Worm (Caenorhabditis elegans) whole organism, young adult: Measurements from ENCODE around the gene C16D9.5.
A peak's percentile ranks its signal among the peaks of the same experiment; 100 is the strongest.

Experiments
- C17E4.6 ChIP-seq: fragments of 200-800 bp; sonication (Bioruptor generic); IDR thresholded peaks from 2 replicates; pipeline ENCODE4 v1.3.6; 2022; ENCODE audit warnings: missing genetic modification reagents, missing genetic modification characterization, missing compliant biosample characterization
- D2030.7 ChIP-seq: fragments of 200-800 bp; sonication (Bioruptor generic); IDR thresholded peaks from 2 replicates; pipeline ENCODE4 v1.3.6; 2022; ENCODE audit warnings: missing genetic modification reagents, missing genetic modification characterization, missing compliant biosample characterization
- F33H1.4 ChIP-seq: fragments of 200-800 bp; sonication (Bioruptor generic); IDR thresholded peaks from 2 replicates; pipeline ENCODE4 v1.3.6; 2022; ENCODE audit warnings: missing genetic modification reagents, missing genetic modification characterization, missing compliant biosample characterization
- F55B11.4 ChIP-seq: sonication (generic microtip); optimal IDR thresholded peaks from 2 replicates; lab custom pipeline; 2016; ENCODE audit warnings: missing compliant biosample characterization, missing genetic modification characterization, borderline replicate concordance; ENCODE audit not compliant: insufficient read depth
- F57A8.1 ChIP-seq: fragments of 200-800 bp; sonication (Bioruptor generic); optimal IDR thresholded peaks from 2 replicates; lab custom pipeline; 2018; ENCODE audit warnings: mild to moderate bottlenecking, missing genetic modification characterization, moderate library complexity, missing compliant biosample characterization
- K11D2.4 ChIP-seq: fragments of 200-800 bp; sonication (Bioruptor generic); IDR thresholded peaks from 2 replicates; pipeline ENCODE4 v1.3.6; 2022; ENCODE audit warnings: missing genetic modification reagents, missing genetic modification characterization, missing compliant biosample characterization
- Y56A3A.18 ChIP-seq: fragments of 200-800 bp; sonication (Bioruptor generic); IDR thresholded peaks from 2 replicates; pipeline ENCODE4 v1.3.6; 2022; ENCODE audit warnings: missing genetic modification reagents, missing genetic modification characterization, missing compliant biosample characterization
- Y67H2A.10 ChIP-seq: fragments of 200-800 bp; sonication (Bioruptor generic); conservative IDR thresholded peaks from 2 replicates; pipeline ENCODE4 v1.3.6; 2022; ENCODE audit warnings: missing genetic modification reagents, missing genetic modification characterization, missing compliant biosample characterization
- Y95B8A.8 ChIP-seq: fragments of 200-800 bp; sonication (Bioruptor generic); IDR thresholded peaks from 2 replicates; pipeline ENCODE4 v1.3.6; 2022; ENCODE audit warnings: missing genetic modification reagents, missing genetic modification characterization, missing compliant biosample characterization
- akir-1 ChIP-seq: fragments of 200-800 bp; sonication (Bioruptor generic); optimal IDR thresholded peaks from 2 replicates; lab custom pipeline; 2018; ENCODE audit warnings: mild to moderate bottlenecking, missing genetic modification characterization, moderate library complexity, missing compliant biosample characterization
- attf-3 ChIP-seq: fragments of 200-800 bp; sonication (Bioruptor generic); conservative IDR thresholded peaks from 2 replicates; pipeline ENCODE4 v1.3.6; 2022; ENCODE audit warnings: missing genetic modification reagents, missing genetic modification characterization, missing compliant biosample characterization
- ceh-100 ChIP-seq: fragments of 200-800 bp; sonication (Bioruptor generic); IDR thresholded peaks from 2 replicates; pipeline ENCODE4 v1.3.6; 2022; ENCODE audit warnings: missing genetic modification reagents, missing genetic modification characterization, missing compliant biosample characterization
- ceh-40 ChIP-seq: fragments of 200-800 bp; sonication (Bioruptor generic); IDR thresholded peaks from 2 replicates; pipeline ENCODE4 v1.3.6; 2022; ENCODE audit warnings: missing genetic modification characterization, missing compliant biosample characterization
- ceh-91 ChIP-seq: fragments of 200-800 bp; sonication (Bioruptor generic); IDR thresholded peaks from 2 replicates; pipeline ENCODE4 v1.3.6; 2022; ENCODE audit warnings: missing genetic modification reagents, missing genetic modification characterization, missing compliant biosample characterization
- die-1 ChIP-seq: sonication (generic microtip); optimal IDR thresholded peaks from 2 replicates; lab custom pipeline; 2016; ENCODE audit warnings: missing genotype, mild to moderate bottlenecking, missing genetic modification characterization, missing compliant biosample characterization
- egl-44 ChIP-seq: fragments of 200-800 bp; sonication (Bioruptor generic); IDR thresholded peaks from 2 replicates; pipeline ENCODE4 v1.3.6; 2022; ENCODE audit warnings: missing genetic modification reagents, missing genetic modification characterization, missing compliant biosample characterization
- egrh-3 ChIP-seq: fragments of 200-800 bp; sonication (Bioruptor generic); IDR thresholded peaks from 2 replicates; pipeline ENCODE4 v1.3.6; 2022; ENCODE audit warnings: missing genetic modification reagents, missing genetic modification characterization, missing compliant biosample characterization
- ekl-4 ChIP-seq: fragments of 200-800 bp; sonication (Bioruptor generic); IDR thresholded peaks from 2 replicates; pipeline ENCODE4 v1.3.6; 2022; ENCODE audit warnings: missing genetic modification reagents, missing genetic modification characterization, missing compliant biosample characterization
- hlh-12 ChIP-seq: sonication (generic microtip); optimal IDR thresholded peaks from 2 replicates; lab custom pipeline; 2016; ENCODE audit warnings: missing genetic modification characterization, missing compliant biosample characterization
- hlh-26 ChIP-seq: fragments of 200-800 bp; sonication (Bioruptor generic); conservative IDR thresholded peaks from 2 replicates; pipeline ENCODE4 v1.3.6; 2022; ENCODE audit warnings: missing genetic modification reagents, missing genetic modification characterization, missing compliant biosample characterization
- hmg-1.2 ChIP-seq: fragments of 200-800 bp; sonication (Bioruptor generic); IDR thresholded peaks from 2 replicates; pipeline ENCODE4 v1.3.6; 2022; ENCODE audit warnings: missing genetic modification reagents, missing genetic modification characterization, missing compliant biosample characterization
- hmg-20 ChIP-seq: fragments of 200-800 bp; sonication (Bioruptor generic); IDR thresholded peaks from 2 replicates; pipeline ENCODE4 v1.3.6; 2022; ENCODE audit warnings: missing genetic modification reagents, missing genetic modification characterization, missing compliant biosample characterization
- hsf-1 ChIP-seq: fragments of 200-800 bp; sonication (Bioruptor generic); IDR thresholded peaks from 2 replicates; pipeline ENCODE4 v1.3.6; 2022; ENCODE audit warnings: missing genetic modification reagents, missing genetic modification characterization, missing compliant biosample characterization
- lin-40 ChIP-seq: sonication (generic microtip); optimal IDR thresholded peaks from 2 replicates; lab custom pipeline; 2016; ENCODE audit warnings: missing genetic modification characterization, mild to moderate bottlenecking, missing compliant biosample characterization, missing genotype, missing genetic modification reagents
- lir-1 ChIP-seq: fragments of 200-800 bp; sonication (Bioruptor generic); conservative IDR thresholded peaks from 2 replicates; pipeline ENCODE4 v1.3.6; 2022; ENCODE audit warnings: missing genetic modification reagents, missing genetic modification characterization, missing compliant biosample characterization
- lsl-1 ChIP-seq: fragments of 200-800 bp; sonication (Bioruptor generic); optimal IDR thresholded peaks from 2 replicates; lab custom pipeline; 2018; ENCODE audit warnings: mild to moderate bottlenecking, missing genetic modification characterization, moderate library complexity, missing compliant biosample characterization
- madf-10 ChIP-seq: sonication (generic microtip); optimal IDR thresholded peaks from 2 replicates; lab custom pipeline; 2016; ENCODE audit warnings: mild to moderate bottlenecking, missing genetic modification characterization, missing compliant biosample characterization
- madf-3 ChIP-seq: fragments of 200-800 bp; sonication (Bioruptor generic); IDR thresholded peaks from 2 replicates; pipeline ENCODE4 v1.3.6; 2022; ENCODE audit warnings: missing genetic modification reagents, missing genetic modification characterization, missing compliant biosample characterization
- madf-6 ChIP-seq: fragments of 200-800 bp; sonication (Bioruptor generic); IDR thresholded peaks from 2 replicates; pipeline ENCODE4 v1.3.6; 2022; ENCODE audit warnings: missing genetic modification reagents, missing genetic modification characterization, missing compliant biosample characterization
- mel-28 ChIP-seq: sonication (generic microtip); optimal IDR thresholded peaks from 2 replicates; lab custom pipeline; 2016; ENCODE audit warnings: borderline replicate concordance, mild to moderate bottlenecking, missing genetic modification characterization, missing compliant biosample characterization
- mes-4 ChIP-seq: sonication (generic microtip); optimal IDR thresholded peaks from 2 replicates; lab custom pipeline; 2016; ENCODE audit warnings: missing genotype, missing genetic modification characterization, missing compliant biosample characterization
- mxl-1 ChIP-seq: sonication (generic microtip); optimal IDR thresholded peaks from 2 replicates; lab custom pipeline; 2016; ENCODE audit warnings: missing genetic modification characterization, missing compliant biosample characterization
- nfya-1 ChIP-seq: sonication (generic microtip); optimal IDR thresholded peaks from 2 replicates; lab custom pipeline; 2017; ENCODE audit warnings: antibody characterized with exemption, missing compliant biosample characterization, missing genetic modification characterization, borderline replicate concordance; ENCODE audit not compliant: insufficient read depth
- nhr-120 ChIP-seq: fragments of 200-800 bp; sonication (Bioruptor generic); IDR thresholded peaks from 2 replicates; pipeline ENCODE4 v1.3.6; 2022; ENCODE audit warnings: missing genetic modification characterization, missing compliant biosample characterization
- pha-4 ChIP-seq: fragments of 150-350 bp; sonication (generic microtip); optimal IDR thresholded peaks from 2 replicates; lab custom pipeline; 2014; ENCODE audit warnings: missing biosample characterization, missing genetic modification reagents, missing genetic modification characterization
- rec-8 ChIP-seq, 2 experiments: sonication (generic microtip); optimal IDR thresholded peaks; 2 replicates each; lab custom pipeline; 2016; ENCODE audit warnings: mild to moderate bottlenecking in 2 of 2, missing genetic modification characterization in 2 of 2, missing genetic modification reagents in 2 of 2, missing genotype in 2 of 2, missing biosample characterization in 1 of 2, missing compliant biosample characterization in 1 of 2, moderate library complexity in 1 of 2
- repo-1 ChIP-seq: sonication (generic microtip); optimal IDR thresholded peaks from 2 replicates; lab custom pipeline; 2017; ENCODE audit warnings: mild to moderate bottlenecking, missing genetic modification characterization, missing compliant biosample characterization
- sdz-38 ChIP-seq: sonication (generic microtip); optimal IDR thresholded peaks from 2 replicates; lab custom pipeline; 2016; ENCODE audit warnings: missing genotype, missing genetic modification characterization, missing compliant biosample characterization
- sea-2 ChIP-seq: fragments of 200-800 bp; sonication (Bioruptor generic); IDR thresholded peaks from 2 replicates; pipeline ENCODE4 v1.3.6; 2022; ENCODE audit warnings: missing genetic modification characterization, missing compliant biosample characterization
- snpc-3.4 ChIP-seq: sonication (generic microtip); optimal IDR thresholded peaks from 2 replicates; lab custom pipeline; 2017; ENCODE audit warnings: missing genetic modification characterization, mild to moderate bottlenecking, missing compliant biosample characterization, antibody characterized with exemption, moderate library complexity, missing genotype, missing genetic modification reagents
- sptf-2 ChIP-seq: fragments of 200-800 bp; sonication (Bioruptor generic); optimal IDR thresholded peaks from 2 replicates; lab custom pipeline; 2018; ENCODE audit warnings: mild to moderate bottlenecking, missing genetic modification characterization, missing compliant biosample characterization
- tlf-1 ChIP-seq: fragments of 200-800 bp; sonication (Bioruptor generic); optimal IDR thresholded peaks from 2 replicates; lab custom pipeline; 2018; ENCODE audit warnings: mild to moderate bottlenecking, missing genetic modification characterization, missing compliant biosample characterization
- unc-130 ChIP-seq: sonication (generic microtip); optimal IDR thresholded peaks from 2 replicates; lab custom pipeline; 2016; ENCODE audit warnings: missing genetic modification reagents, missing genetic modification characterization, missing compliant biosample characterization
- unc-62 ChIP-seq: fragments of 150-350 bp; optimal IDR thresholded peaks from 2 replicates; lab custom pipeline; 2014; ENCODE audit warnings: missing biosample characterization, missing genetic modification reagents, missing genetic modification characterization
- zim-3 ChIP-seq: sonication (generic microtip); optimal IDR thresholded peaks from 2 replicates; lab custom pipeline; 2017; ENCODE audit warnings: mild to moderate bottlenecking, missing genetic modification characterization, moderate library complexity, missing compliant biosample characterization
- ztf-22 ChIP-seq: fragments of 200-800 bp; sonication (Bioruptor generic); optimal IDR thresholded peaks from 2 replicates; lab custom pipeline; 2018; ENCODE audit warnings: mild to moderate bottlenecking, missing genetic modification characterization, moderate library complexity, missing compliant biosample characterization
- ztf-3 ChIP-seq: fragments of 200-800 bp; sonication (Bioruptor generic); optimal IDR thresholded peaks from 2 replicates; lab custom pipeline; 2018; ENCODE audit warnings: mild to moderate bottlenecking, missing genetic modification characterization, missing compliant biosample characterization
- ztf-6 ChIP-seq: fragments of 200-800 bp; sonication (Bioruptor generic); IDR thresholded peaks from 2 replicates; pipeline ENCODE4 v1.3.6; 2022; ENCODE audit warnings: missing genetic modification reagents, missing genetic modification characterization, missing compliant biosample characterization

Gene C16D9.5

ce11 chrV:8228712-8229119, 16.6 kb downstream of the C16D9.5 start:
- TF ChIP-seq hmg-20 (GFP tag; lab: Robert Waterston, UW) (peak; percentile 84), madf-10 (peak; percentile 77), lir-1 (GFP tag; lab: Robert Waterston, UW) (peak; percentile 70; the same call in 1 of the 2 replicates), repo-1 (tag; lab: Kevin White, UChicago) (peak; percentile 87), F55B11.4 (tag; lab: Kevin White, UChicago) (no peak), C17E4.6 (GFP tag; lab: Robert Waterston, UW) (peak; percentile 83), egrh-3 (GFP tag; lab: Robert Waterston, UW) (peak; percentile 70), hlh-26 (GFP tag; lab: Robert Waterston, UW) (no peak), F33H1.4 (peak; percentile 71), hlh-12 (tag; lab: Kevin White, UChicago) (no peak), ceh-100 (GFP tag; lab: Robert Waterston, UW) (peak; percentile 92), tlf-1 (peak; percentile 69), snpc-3.4 (tag; lab: Kevin White, UChicago) (peak; percentile 99), egl-44 (GFP tag; lab: Robert Waterston, UW) (0 out of 2 replicates have a peak, but pooled peaks have one; percentile 38), Y56A3A.18 (GFP tag; lab: Robert Waterston, UW) (peak; percentile 94), mel-28 (tag; lab: Kevin White, UChicago) (peak; percentile 74), unc-62 (GFP tag; lab: Kevin White, UChicago) (no peak), akir-1 (GFP tag; lab: Kevin White, UChicago) (peak; percentile 49), sptf-2 (peak; percentile 17), Y67H2A.10 (GFP tag; lab: Robert Waterston, UW) (no peak), zim-3 (tag; lab: Kevin White, UChicago) (peak; percentile 1), Y95B8A.8 (GFP tag; lab: Robert Waterston, UW) (peak; percentile 86), ceh-40 (no peak), nhr-120 (GFP tag; lab: Robert Waterston, UW) (no peak), ztf-22 (GFP tag; lab: Kevin White, UChicago) (peak; percentile 22), rec-8 (tag; optimal IDR thresholded peaks at IDR 0.05; lab: Kevin White, UChicago) (peak in 1 of 2 experiments; percentile 83), ceh-91 (GFP tag; lab: Robert Waterston, UW) (peak; percentile 65), madf-3 (GFP tag; lab: Robert Waterston, UW) (peak; percentile 74), ztf-6 (GFP tag; lab: Robert Waterston, UW) (no peak), hmg-1.2 (GFP tag; lab: Robert Waterston, UW) (peak; percentile 99), unc-130 (GFP tag; lab: Kevin White, UChicago) (peak; percentile 62), hsf-1 (peak; percentile 92), ztf-3 (GFP tag; lab: Kevin White, UChicago) (no peak), sea-2 (GFP tag; lab: Robert Waterston, UW) (no peak), K11D2.4 (peak; percentile 37; the same call in 1 of the 2 replicates), die-1 (tag; lab: Kevin White, UChicago) (peak; percentile 52), D2030.7 (GFP tag; lab: Robert Waterston, UW) (peak; percentile 98), mxl-1 (tag; lab: Kevin White, UChicago) (peak; percentile 31), madf-6 (GFP tag; lab: Robert Waterston, UW) (peak; percentile 91), ekl-4 (GFP tag; lab: Robert Waterston, UW) (peak; percentile 94), nfya-1 (tag; lab: Kevin White, UChicago) (no peak), lsl-1 (peak; percentile 83), mes-4 (tag; lab: Kevin White, UChicago) (peak; percentile 36), pha-4 (tag; lab: Kevin White, UChicago) (no peak), attf-3 (GFP tag; lab: Robert Waterston, UW) (peak; percentile 77), F57A8.1 (GFP tag; lab: Kevin White, UChicago) (no peak), lin-40 (peak; percentile 84), sdz-38 (tag; lab: Kevin White, UChicago) (no peak)
